Worm (Caenorhabditis elegans): ENCODE results near the gene clec-255.

DNA sequence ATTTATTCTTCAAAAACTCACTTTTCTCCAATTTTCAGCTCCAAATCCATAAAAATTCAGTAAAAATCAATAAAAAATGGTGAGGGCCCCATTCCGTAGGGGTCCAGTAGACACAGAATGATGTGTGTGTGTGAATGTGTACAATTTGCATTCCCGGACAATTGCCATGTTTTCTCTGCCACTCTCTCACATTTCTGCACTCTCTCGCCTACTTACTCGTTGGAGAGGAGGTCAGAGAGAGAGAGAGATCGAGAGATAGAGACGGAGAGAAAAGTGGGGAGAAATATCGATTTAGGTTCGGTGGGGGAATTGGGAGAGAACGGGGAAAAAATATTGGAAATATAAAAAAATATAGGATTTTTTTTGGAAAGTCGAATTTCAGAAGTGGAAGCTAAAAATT, 46.9 kb downstream of the clec-255 start:
- TF ChIP-seq mep-1 (tag; optimal IDR thresholded peaks at IDR 0.05) (peak; percentile 96), irx-1 (tag; optimal IDR thresholded peaks at IDR 0.05) (peak; percentile 76), ces-1 (GFP tag; optimal IDR thresholded peaks at IDR 0.05) (no peak), unc-62 (GFP tag; optimal IDR thresholded peaks at IDR 0.05) (no peak), nhr-77 (tag; optimal IDR thresholded peaks at IDR 0.05) (peak; percentile 64), lin-15B (tag; optimal IDR thresholded peaks at IDR 0.05) (peak; percentile 25), hpl-2 (GFP tag; optimal IDR thresholded peaks at IDR 0.05) (no peak), aly-2 (tag; optimal IDR thresholded peaks at IDR 0.05) (no peak), skn-1 (tag; optimal IDR thresholded peaks at IDR 0.05) (peak; percentile 64), ceh-82 (tag; optimal IDR thresholded peaks at IDR 0.05) (peak; percentile 75 to 90 (median 85))

Measured in whole organism, L1 larva.